Worm (Caenorhabditis elegans): ENCODE measurements around the gene prmt-5.

The prmt-5 gene

DNA sequence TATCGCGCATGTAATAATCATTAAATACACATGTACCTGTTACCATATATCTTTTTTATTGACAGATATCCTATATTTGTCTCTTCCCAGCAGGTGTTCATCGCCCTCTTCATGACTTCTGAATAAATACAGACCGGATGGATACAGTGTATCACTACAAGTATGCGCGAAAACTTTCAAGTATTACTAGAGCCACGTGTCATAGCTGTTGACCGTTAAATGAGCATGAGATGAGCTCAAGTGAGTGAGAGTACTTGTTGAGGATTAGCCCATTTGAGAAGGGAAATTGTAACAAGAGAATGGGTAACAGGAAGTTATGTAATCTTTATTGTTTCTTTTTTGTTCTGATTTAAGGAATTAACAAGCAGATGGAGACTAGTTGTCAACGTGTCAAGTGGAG, 14.7 kb downstream of the prmt-5 start:
- TF ChIP-seq med-1 (GFP tag; optimal IDR thresholded peaks at IDR 0.05; ENCODE audit: insufficient read depth) (no peak), ref-1 (GFP tag; conservative IDR thresholded peaks at IDR 0.05) (no peak), ztf-29 (GFP tag; IDR thresholded peaks at IDR 0.05) (no peak), cog-1 (tag; optimal IDR thresholded peaks at IDR 0.05) (no peak), ztf-23 (GFP tag; IDR thresholded peaks at IDR 0.05) (no peak), T22C8.4 (GFP tag; IDR thresholded peaks at IDR 0.05) (no peak), flt-1 (GFP tag; IDR thresholded peaks at IDR 0.05) (no peak), tab-1 (GFP tag; IDR thresholded peaks at IDR 0.05) (no peak), klf-2 (GFP tag; conservative IDR thresholded peaks at IDR 0.05) (no peak)

DNA sequence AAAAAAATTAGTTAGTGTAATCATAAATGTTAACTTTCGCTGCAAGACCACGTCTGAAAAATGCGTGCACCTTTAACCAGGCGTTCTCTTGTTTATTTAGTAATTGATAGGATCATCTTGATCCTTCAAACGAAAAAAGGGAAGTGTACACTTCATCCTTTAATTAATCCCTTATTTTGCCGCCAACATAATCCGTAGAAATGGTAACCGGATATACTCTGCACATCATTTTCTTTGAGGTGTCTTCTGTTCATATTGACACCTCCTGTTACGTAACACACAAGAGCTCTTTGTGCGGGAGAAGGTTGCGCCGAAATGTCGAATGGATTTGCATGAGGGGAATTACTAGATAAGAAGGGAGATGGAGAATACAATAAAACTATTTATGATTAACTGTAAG, 18.4 kb downstream of the prmt-5 start:
- no peak for TF ChIP-seq klf-2 (GFP tag; conservative IDR thresholded peaks at IDR 0.05)
- TF ChIP-seq cog-1 (tag; optimal IDR thresholded peaks at IDR 0.05), result no peak
- no peak for TF ChIP-seq ref-1 (GFP tag; conservative IDR thresholded peaks at IDR 0.05)
- no peak for TF ChIP-seq ztf-23 (GFP tag; IDR thresholded peaks at IDR 0.05)
- TF ChIP-seq ztf-29 (GFP tag; IDR thresholded peaks at IDR 0.05), result no peak
- no peak for TF ChIP-seq med-1 (GFP tag; optimal IDR thresholded peaks at IDR 0.05; ENCODE audit: insufficient read depth)
- TF ChIP-seq T22C8.4 (GFP tag; IDR thresholded peaks at IDR 0.05), result no peak

DNA sequence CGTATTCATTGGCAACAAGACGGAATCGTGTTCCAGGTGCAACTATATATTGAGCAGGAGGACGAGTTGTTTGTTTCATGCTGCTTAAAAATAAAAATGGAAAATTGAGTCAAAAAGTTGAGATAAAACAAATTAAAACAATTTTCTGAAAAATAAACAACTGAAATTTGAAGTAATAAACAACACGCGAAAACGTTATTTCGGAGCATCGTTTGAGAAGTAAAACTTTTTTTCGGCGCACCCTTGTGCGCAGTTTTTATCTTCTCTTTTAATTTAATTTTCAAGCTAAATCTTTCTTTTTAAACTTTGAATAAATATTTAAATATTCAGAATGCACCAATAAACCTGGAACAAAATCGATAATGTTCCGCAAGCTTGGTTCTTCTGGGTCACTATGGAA, 23.8 kb downstream of the prmt-5 start, which contains the start of the genes sumv-1 and gop-1:
TSS of gene sumv-1 (minus strand) at position 80 of the 400 bp plus-strand sequence.
TSS of gene gop-1 (plus strand) at position 331 of the 400 bp plus-strand sequence.
- TF ChIP-seq flt-1 (GFP tag; IDR thresholded peaks at IDR 0.05), result no peak
- TF ChIP-seq klf-2 (GFP tag; conservative IDR thresholded peaks at IDR 0.05), result no peak
- no peak for TF ChIP-seq ref-1 (GFP tag; conservative IDR thresholded peaks at IDR 0.05)
- TF ChIP-seq ztf-29 (GFP tag; IDR thresholded peaks at IDR 0.05), result no peak
- no peak for TF ChIP-seq T22C8.4 (GFP tag; IDR thresholded peaks at IDR 0.05)
- TF ChIP-seq tab-1 (GFP tag; IDR thresholded peaks at IDR 0.05), result no peak
- TF ChIP-seq cog-1 (tag; optimal IDR thresholded peaks at IDR 0.05), result no peak
- no peak for TF ChIP-seq med-1 (GFP tag; optimal IDR thresholded peaks at IDR 0.05; ENCODE audit: insufficient read depth)
- TF ChIP-seq ztf-23 (GFP tag; IDR thresholded peaks at IDR 0.05), result no peak

DNA sequence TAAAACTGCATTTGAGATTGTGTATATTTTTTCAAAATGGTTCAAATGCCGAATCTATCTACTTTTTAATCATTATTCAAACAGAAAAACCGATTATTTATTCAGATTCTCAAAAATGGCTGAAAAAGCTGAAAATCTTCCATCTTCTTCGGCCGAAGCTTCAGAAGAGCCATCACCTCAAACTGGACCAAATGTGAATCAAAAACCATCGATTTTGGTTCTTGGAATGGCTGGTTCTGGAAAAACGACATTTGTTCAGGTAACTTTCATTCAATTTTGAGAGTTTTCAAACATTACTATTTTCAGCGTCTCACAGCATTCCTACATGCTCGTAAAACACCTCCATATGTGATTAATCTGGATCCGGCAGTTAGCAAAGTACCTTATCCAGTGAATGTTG, 28.6 kb downstream of the prmt-5 start, which contains the start of gene gop-2:
TSS of gene gop-2 (plus strand) at position 106 of the 400 bp plus-strand sequence.
- no peak for TF ChIP-seq cog-1 (tag; optimal IDR thresholded peaks at IDR 0.05)
- TF ChIP-seq tab-1 (GFP tag; IDR thresholded peaks at IDR 0.05), result no peak
- TF ChIP-seq ztf-23 (GFP tag; IDR thresholded peaks at IDR 0.05), result no peak
- no peak for TF ChIP-seq flt-1 (GFP tag; IDR thresholded peaks at IDR 0.05)
- no peak for TF ChIP-seq T22C8.4 (GFP tag; IDR thresholded peaks at IDR 0.05)
- TF ChIP-seq ztf-29 (GFP tag; IDR thresholded peaks at IDR 0.05), result no peak
- TF ChIP-seq med-1 (GFP tag; optimal IDR thresholded peaks at IDR 0.05; ENCODE audit: insufficient read depth), result no peak
- TF ChIP-seq ref-1 (GFP tag; conservative IDR thresholded peaks at IDR 0.05), result no peak
- no peak for TF ChIP-seq klf-2 (GFP tag; conservative IDR thresholded peaks at IDR 0.05)

DNA sequence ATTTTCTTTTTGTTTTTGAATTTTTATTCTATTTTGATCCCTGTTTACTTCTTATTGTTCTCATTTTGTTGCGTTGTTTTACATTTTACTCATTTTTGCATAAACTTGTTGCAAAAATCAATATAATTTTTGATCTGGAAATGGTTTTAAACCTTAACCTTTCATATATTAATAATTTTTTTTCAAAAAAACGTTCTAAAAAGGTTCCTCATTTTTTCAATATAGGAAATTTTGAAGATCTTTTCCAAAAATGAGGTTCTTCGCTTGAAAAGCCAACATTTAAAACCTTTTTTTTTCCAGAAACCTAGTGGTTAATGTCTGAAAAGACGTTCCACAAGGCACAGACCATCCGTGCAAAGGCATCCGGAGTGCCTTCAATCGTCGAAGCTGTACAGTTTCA, 30.0 kb downstream of the prmt-5 start, which contains the start of gene gop-3:
TSS of gene gop-3 (plus strand) at position 301 of the 400 bp plus-strand sequence.
- no peak for TF ChIP-seq ztf-23 (GFP tag; IDR thresholded peaks at IDR 0.05)
- no peak for TF ChIP-seq ztf-29 (GFP tag; IDR thresholded peaks at IDR 0.05)
- TF ChIP-seq med-1 (GFP tag; optimal IDR thresholded peaks at IDR 0.05; ENCODE audit: insufficient read depth), result no peak
- no peak for TF ChIP-seq tab-1 (GFP tag; IDR thresholded peaks at IDR 0.05)
- no peak for TF ChIP-seq ref-1 (GFP tag; conservative IDR thresholded peaks at IDR 0.05)
- TF ChIP-seq T22C8.4 (GFP tag; IDR thresholded peaks at IDR 0.05), result no peak
- TF ChIP-seq flt-1 (GFP tag; IDR thresholded peaks at IDR 0.05), result no peak
- TF ChIP-seq klf-2 (GFP tag; conservative IDR thresholded peaks at IDR 0.05), result no peak
- no peak for TF ChIP-seq cog-1 (tag; optimal IDR thresholded peaks at IDR 0.05)

DNA sequence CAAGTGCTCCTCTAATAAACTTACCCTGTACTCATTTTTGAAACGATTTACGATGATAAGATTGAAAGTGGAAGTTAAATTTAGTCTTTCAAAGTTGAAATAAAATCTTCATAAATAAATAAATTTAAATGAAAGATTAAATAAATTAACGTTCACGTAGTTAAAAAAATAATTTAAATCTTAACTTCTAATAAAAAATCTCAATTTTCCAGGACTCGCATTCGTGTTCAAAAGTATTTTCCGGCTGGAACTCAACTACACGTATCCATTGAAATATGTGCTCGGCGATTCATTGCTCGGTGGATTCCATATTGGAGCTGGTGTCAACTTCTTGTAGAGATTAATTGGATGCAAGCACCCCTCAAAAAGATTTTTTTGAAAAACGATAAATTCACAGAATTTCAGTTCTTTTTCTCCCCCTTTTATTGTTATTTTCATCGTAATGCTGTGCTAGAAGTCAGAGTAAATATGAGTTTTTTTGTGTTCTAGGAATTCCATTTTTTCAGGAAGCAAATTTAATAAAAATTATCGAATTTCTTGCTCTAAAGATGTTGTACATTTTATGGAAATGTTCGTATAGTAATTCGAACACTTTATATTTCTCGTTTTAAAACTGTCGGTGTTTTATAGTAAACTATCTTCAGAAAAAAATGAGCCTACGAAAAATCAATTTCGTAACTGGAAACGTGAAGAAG, 33.1 kb downstream of the prmt-5 start, which contains the start of the genes C34E10.9 and hap-1:
TSS of gene C34E10.9 (minus strand) at position 101 of the 695 bp plus-strand sequence.
TSS of gene hap-1 (plus strand) at position 645 of the 695 bp plus-strand sequence.
- TF ChIP-seq ztf-29 (GFP tag; IDR thresholded peaks at IDR 0.05) (no peak), ref-1 (GFP tag; conservative IDR thresholded peaks at IDR 0.05) (no peak)

DNA sequence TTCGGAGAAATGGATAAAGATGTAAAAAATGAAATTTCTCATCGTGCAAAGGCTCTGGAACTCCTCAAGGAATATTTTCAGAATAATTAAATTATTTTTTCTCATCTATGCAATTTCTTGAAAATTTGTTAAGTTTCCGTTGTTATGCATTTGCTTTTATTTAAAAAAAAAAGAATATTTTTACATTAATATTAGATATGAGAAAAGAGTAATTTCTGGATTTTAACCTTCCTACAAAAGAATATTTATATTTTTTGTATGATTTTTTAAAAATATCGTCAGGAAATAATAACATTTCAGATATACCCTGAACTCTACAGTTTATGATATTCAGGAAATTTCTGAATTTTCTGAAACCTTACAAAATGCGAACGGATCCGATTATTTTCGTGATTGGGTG, 34.5 kb downstream of the prmt-5 start, which contains the start of gene gro-1:
TSS of gene gro-1 (plus strand) at position 301 of the 400 bp plus-strand sequence.
- TF ChIP-seq cog-1 (tag; optimal IDR thresholded peaks at IDR 0.05) (no peak), tab-1 (GFP tag; IDR thresholded peaks at IDR 0.05) (no peak), T22C8.4 (GFP tag; IDR thresholded peaks at IDR 0.05) (no peak), ztf-23 (GFP tag; IDR thresholded peaks at IDR 0.05) (no peak), ztf-29 (GFP tag; IDR thresholded peaks at IDR 0.05) (no peak), ref-1 (GFP tag; conservative IDR thresholded peaks at IDR 0.05) (no peak), flt-1 (GFP tag; IDR thresholded peaks at IDR 0.05) (no peak), klf-2 (GFP tag; conservative IDR thresholded peaks at IDR 0.05) (no peak), med-1 (GFP tag; optimal IDR thresholded peaks at IDR 0.05; ENCODE audit: insufficient read depth) (no peak)

DNA sequence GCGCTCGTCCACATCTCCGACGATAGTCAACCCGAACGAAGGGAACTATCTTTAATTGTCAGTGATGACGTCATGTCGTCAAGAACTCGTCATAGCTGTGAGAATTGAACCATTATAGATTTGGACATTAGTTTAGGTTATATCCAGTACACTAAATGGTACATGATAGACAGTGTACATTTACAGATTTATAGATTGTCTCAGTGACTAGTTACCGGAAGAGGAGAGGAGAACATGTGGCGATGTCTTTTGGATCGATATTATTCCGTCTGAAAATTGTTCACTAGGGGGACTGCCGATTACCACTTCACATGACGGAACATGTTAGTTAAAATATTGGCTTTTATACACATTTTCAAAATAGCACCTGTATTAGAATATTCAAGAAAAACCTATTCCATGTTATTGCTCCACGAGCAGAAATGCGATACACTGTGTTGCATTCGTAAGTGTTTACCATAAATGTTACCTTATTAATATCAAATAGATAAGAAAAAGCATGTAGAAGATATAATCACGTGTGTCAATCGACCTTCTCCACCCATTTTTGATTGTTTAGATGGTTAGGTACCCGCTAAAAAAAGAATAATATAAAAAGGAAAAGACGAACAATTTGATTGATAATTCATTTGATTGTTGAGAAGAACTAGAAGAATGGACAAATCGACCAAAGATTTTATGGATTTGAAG, 37.0 kb downstream of the prmt-5 start, which contains the start of gene ZC395.5:
TSS of gene ZC395.5 (plus strand) at position 632 of the 690 bp plus-strand sequence.
- TF ChIP-seq ztf-23 (GFP tag; IDR thresholded peaks at IDR 0.05) (no peak), tab-1 (GFP tag; IDR thresholded peaks at IDR 0.05) (no peak), T22C8.4 (GFP tag; IDR thresholded peaks at IDR 0.05) (no peak), med-1 (GFP tag; optimal IDR thresholded peaks at IDR 0.05; ENCODE audit: insufficient read depth) (no peak), ztf-29 (GFP tag; IDR thresholded peaks at IDR 0.05) (no peak), klf-2 (GFP tag; conservative IDR thresholded peaks at IDR 0.05) (no peak), ref-1 (GFP tag; conservative IDR thresholded peaks at IDR 0.05) (no peak), flt-1 (GFP tag; IDR thresholded peaks at IDR 0.05) (no peak), cog-1 (tag; optimal IDR thresholded peaks at IDR 0.05) (no peak)

DNA sequence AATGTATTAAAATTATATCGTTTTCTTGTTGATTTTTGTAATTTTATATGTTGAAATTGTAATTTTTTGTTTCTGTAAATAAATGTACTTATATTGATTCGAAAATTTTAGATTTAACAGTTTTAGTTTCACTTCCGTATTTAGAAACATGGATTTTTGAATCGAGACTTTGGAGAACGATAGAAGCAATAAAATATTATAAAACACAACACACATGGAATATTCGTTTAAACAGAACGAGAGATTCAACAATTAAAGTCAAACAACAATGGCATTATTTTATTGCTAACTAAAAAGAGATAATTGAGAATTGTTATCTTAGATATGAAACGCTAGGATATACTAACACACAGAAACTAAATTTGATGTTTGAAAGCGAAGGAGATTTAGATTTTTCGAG, 38.1 kb downstream of the prmt-5 start:
- TF ChIP-seq T22C8.4 (GFP tag; IDR thresholded peaks at IDR 0.05), result no peak
- no peak for TF ChIP-seq tab-1 (GFP tag; IDR thresholded peaks at IDR 0.05)
- TF ChIP-seq ref-1 (GFP tag; conservative IDR thresholded peaks at IDR 0.05), result no peak
- no peak for TF ChIP-seq ztf-29 (GFP tag; IDR thresholded peaks at IDR 0.05)
- no peak for TF ChIP-seq med-1 (GFP tag; optimal IDR thresholded peaks at IDR 0.05; ENCODE audit: insufficient read depth)
- no peak for TF ChIP-seq cog-1 (tag; optimal IDR thresholded peaks at IDR 0.05)
- TF ChIP-seq klf-2 (GFP tag; conservative IDR thresholded peaks at IDR 0.05), result no peak
- no peak for TF ChIP-seq flt-1 (GFP tag; IDR thresholded peaks at IDR 0.05)
- no peak for TF ChIP-seq ztf-23 (GFP tag; IDR thresholded peaks at IDR 0.05)

Data from whole organism, midembryonic.